Worm (Caenorhabditis elegans) whole organism, L1 larva: Measurements from ENCODE around the gene phf-33.

Experiments
- nhr-28 ChIP-seq: fragments of 150-350 bp; optimal IDR thresholded peaks from 2 replicates; lab custom pipeline; 2014; ENCODE audit warnings: missing biosample characterization, missing genetic modification characterization
- pqm-1 ChIP-seq: sonication (generic microtip); optimal IDR thresholded peaks from 3 replicates; lab custom pipeline; 2017; ENCODE audit warnings: missing biosample characterization, missing genetic modification characterization

ce11 chrX:13318316-13318715, 39.5 kb upstream of the phf-33 start:
- TF ChIP-seq nhr-28 (tag; lab: Kevin White, UChicago) (no peak), pqm-1 (tag; lab: Kevin White, UChicago) (no peak)
